Worm (Caenorhabditis elegans) whole organism, L2 larva: ENCODE results near the gene sid-2.

ENCODE experiments used
- aly-2 ChIP-seq: fragments of 150-350 bp; optimal IDR thresholded peaks from 2 replicates; lab custom pipeline; 2014; ENCODE audit warnings: missing biosample characterization, missing genetic modification characterization
- lin-39 ChIP-seq: fragments of 150-350 bp; optimal IDR thresholded peaks from 2 replicates; lab custom pipeline; 2014; ENCODE audit warnings: missing biosample characterization, missing genetic modification reagents, missing genetic modification characterization
- mab-5 ChIP-seq: fragments of 150-350 bp; optimal IDR thresholded peaks from 2 replicates; lab custom pipeline; 2014; ENCODE audit warnings: missing biosample characterization, missing genetic modification characterization
- nhr-10 ChIP-seq: sonication (generic microtip); optimal IDR thresholded peaks from 2 replicates; lab custom pipeline; 2017; ENCODE audit warnings: missing biosample characterization, missing genetic modification characterization
- nhr-11 ChIP-seq: fragments of 150-350 bp; optimal IDR thresholded peaks from 2 replicates; lab custom pipeline; 2014; ENCODE audit warnings: missing biosample characterization, missing genetic modification characterization
- nhr-237 ChIP-seq: fragments of 150-350 bp; optimal IDR thresholded peaks from 2 replicates; lab custom pipeline; 2014; ENCODE audit warnings: missing biosample characterization, missing genetic modification characterization
- nhr-77 ChIP-seq: fragments of 150-350 bp; optimal IDR thresholded peaks from 2 replicates; lab custom pipeline; 2014; ENCODE audit warnings: missing biosample characterization, missing genetic modification characterization
- unc-55 ChIP-seq: fragments of 150-350 bp; sonication (generic microtip); optimal IDR thresholded peaks from 3 replicates; lab custom pipeline; 2014; ENCODE audit warnings: missing biosample characterization, missing genetic modification reagents, missing genetic modification characterization

DNA sequence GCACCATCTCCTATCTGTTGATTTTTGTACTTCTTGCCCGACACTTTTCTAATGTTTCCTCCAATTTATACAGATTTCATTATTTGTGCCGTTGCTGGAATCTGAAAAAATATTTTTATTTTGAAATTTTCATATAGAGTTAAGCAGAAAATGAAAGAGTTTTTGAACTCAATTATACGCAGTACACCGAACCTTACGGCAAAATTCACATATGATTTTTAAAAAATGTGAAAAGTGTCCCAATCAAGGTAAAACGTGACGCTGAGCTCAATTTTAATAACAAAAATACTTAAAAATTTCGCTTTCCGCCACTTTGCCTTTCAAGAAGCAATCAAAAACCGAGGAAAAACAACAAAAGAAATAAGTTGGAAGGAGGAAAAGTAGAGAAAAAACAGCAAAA, 48.5 kb upstream of the sid-2 start, which contains the start of gene arrd-17:
- TF ChIP-seq nhr-237 (no peak), nhr-10 (tag; lab: Kevin White, UChicago) (no peak), mab-5 (no peak), nhr-11 (tag; lab: Kevin White, UChicago) (no peak), nhr-77 (tag; lab: Kevin White, UChicago) (no peak), lin-39 (tag; lab: Kevin White, UChicago) (no peak), unc-55 (GFP tag; lab: Kevin White, UChicago) (no peak), aly-2 (tag; lab: Kevin White, UChicago) (no peak)
